Fruit fly (Drosophila melanogaster) whole organism, larva: Measurements from ENCODE around the gene Cdc7.
A peak's percentile ranks its signal among the peaks of the same experiment; 100 is the strongest.

Source experiments
- noc ChIP-seq: fragments of 200-800 bp; sonication (Bioruptor generic); optimal IDR thresholded peaks from 3 replicates; lab custom pipeline; 2019; ENCODE audit warnings: missing biosample characterization, mild to moderate bottlenecking, missing genetic modification characterization, moderate library complexity

Cdc7 gene

DNA sequence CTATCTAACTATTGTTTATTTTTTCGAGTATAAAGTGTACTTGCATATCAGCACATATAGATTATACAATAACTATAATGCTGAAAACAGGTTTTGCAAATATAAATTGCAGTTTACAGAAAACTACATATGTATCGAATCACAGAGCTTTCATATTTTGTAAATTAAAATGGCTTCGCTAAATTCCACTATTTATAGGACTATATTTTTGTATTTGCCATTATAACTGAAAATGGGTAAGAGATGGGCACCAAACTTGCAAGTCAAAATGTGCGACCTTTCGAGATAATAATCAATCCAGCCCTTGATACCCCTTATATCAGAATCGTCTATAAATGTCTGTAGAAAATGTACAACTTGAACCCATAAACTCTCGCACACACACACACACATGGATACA, 48.9 kb downstream of the Cdc7 start:
- TF ChIP-seq noc, result no peak

DNA sequence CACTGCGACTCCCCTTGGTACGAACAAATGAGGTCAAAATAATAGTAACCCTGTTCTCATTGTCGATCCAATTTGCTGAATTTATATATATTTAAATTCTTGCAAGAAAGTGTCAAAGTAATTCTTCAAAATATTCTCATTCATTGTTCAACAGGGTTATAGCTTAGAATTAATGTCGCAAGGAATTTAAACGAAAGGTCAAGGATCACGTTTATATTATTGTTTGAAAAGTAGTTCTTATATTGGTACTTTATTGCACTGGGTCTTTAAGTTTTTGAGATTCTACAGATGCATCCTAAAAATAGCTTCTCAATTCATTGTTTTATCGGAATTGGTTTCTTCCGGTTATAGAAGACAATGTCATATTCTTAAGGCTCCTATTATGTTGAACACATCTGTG, 49.6 kb downstream of the Cdc7 start:
- no peak for TF ChIP-seq noc

DNA sequence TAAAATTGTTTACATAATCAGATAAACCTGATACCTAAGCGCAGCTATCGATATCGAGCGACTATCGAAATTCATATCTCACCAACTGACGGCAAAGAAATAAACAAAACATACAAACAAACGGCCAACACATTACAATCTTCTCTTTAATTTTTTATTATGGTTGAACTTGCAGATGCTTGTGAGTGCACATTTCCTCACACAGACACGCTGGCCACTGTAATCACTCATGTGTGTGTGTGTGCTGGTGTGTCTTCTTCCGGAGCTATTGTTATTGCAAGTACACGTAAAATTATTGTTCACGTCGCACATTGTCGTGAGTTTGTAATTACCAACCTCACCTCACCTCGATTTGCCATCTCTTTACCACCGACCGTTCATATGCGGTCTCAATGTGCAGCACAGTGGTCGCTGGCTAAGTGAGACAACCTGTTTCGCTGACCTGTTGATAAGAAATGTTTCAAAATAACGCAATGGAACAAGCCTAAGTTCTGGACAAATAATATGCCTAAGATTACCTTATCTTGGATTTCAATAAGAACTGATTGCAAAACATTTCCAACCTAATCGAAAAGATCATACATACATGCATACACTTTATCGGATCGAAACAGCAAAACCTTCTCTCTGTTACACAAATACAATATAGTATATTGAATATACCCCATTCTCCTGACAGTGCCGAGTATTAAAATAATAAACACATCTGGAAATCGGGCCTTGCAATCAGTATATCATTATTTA, 50.9 kb downstream of the Cdc7 start:
- TF ChIP-seq noc, result peak; percentile 39

DNA sequence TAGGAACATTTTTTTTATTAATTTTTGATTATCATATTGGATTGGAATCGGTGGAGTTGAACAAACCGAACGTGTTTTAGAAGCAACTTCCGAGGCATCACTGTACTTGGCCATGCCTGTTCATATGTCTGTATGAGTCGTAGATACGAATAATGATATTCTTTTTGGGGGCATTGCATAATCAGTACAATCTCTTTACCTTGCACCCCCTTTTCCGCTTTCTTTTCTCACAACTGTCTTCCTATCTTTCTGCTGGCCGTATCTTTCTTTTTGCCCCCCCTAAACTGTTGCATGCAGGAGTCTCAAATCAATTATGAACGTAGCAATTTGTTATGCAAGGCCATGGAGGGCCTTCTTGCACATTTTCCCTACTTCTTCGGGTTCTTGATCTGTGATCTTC, 51.5 kb downstream of the Cdc7 start:
- TF ChIP-seq noc, result no peak

DNA sequence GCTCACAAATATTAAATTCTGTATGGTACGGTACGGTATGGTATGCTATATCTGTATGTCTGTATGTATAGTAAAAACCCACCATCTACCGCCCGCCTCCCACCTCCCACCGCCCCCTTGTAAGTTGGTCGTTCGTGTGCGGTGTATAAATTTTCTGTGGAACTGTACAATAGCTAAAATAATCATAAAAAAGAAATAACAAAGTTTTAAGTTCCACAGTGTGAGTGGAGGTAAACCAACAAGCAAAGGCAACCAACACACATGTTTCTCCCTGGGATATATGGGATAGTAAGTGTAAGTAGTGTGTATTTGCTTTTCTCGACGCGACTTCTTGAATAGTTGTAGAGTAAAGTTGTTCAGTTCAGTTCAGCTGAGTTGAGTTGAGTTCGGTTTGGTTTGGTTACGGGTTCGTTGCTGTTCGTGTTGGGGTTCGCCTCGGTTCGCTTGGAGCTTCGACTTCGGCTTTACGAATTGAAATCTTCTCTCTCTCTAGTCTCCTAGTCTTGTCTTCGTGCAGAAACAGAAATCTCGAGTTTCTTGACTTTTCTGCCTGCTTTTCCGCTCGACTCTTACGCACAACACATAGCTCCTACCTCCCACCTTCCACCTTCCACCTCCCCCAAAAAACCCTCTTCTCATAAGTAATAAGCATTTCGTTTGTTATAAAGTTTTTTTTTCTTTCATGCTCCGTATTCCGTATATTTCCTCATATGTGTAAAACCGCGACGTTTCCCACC, 52.4 kb downstream of the Cdc7 start:
- peak; percentile 13 for TF ChIP-seq noc

DNA sequence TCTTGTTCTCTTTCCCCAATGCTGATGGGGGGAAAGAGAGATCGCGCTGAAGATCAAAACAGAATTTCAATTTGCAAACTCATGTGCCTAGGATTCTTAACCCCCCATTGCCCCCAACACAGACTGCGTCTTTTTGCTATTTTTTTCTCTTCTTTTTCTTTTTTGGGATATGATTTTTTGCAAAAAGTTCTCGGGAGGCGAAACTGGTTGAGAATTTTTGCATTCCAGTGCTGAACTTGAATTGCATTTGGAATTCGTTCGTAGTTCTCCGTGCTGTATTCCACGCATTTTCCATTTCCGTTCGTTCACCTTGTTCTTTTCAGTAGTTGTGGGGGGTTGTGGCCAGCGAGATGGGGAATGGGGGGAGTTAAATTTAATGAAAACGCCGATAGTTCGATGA, 53.8 kb downstream of the Cdc7 start:
- no peak for TF ChIP-seq noc

DNA sequence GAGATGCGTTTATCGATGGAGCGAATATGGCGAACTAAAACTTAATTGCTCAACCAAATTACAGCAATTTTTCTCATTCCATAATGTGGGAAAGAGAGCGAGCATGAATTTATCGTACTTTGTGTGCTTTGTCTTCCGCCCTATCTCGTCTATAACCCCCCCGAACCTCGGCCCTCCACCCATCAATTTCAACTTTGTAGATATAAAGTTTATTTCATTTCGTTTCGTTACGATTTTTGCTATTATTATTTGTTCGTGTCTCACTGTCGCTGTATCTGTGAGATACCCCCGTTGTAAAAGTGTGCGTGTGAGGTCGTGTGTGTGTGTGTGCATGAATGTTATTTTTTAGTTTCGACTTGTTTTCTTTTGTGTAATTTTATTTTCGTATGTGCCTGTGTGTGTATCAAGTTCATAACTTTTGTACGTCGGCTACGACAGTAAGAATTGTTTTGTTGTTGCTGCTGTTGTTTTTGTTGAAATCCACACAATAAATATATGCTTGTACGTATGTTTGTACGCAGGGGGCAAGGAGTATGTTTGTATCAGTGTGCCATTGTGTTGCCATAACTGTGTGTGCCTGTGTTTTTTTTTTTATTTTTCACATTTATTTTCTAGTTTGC, 54.3 kb downstream of the Cdc7 start:
- TF ChIP-seq noc, result no peak
